Worm (Caenorhabditis elegans) whole organism, mixed stage, embryonic: ENCODE data around the gene pals-38.

Experiments
- M03D4.4 ChIP-seq: sonication (generic microtip); optimal IDR thresholded peaks from 2 replicates; lab custom pipeline; 2017; ENCODE audit warnings: mild to moderate bottlenecking, missing genetic modification characterization, missing compliant biosample characterization
- bed-3 ChIP-seq: fragments of 200-800 bp; sonication (Bioruptor generic); optimal IDR thresholded peaks from 3 replicates; lab custom pipeline; 2018; ENCODE audit warnings: mild to moderate bottlenecking, missing genetic modification characterization, moderate library complexity, missing compliant biosample characterization
- blmp-1 ChIP-seq: fragments of 150-350 bp; optimal IDR thresholded peaks from 2 replicates; lab custom pipeline; 2014; ENCODE audit warnings: missing biosample characterization, missing genetic modification characterization
- ceh-39 ChIP-seq: fragments of 150-350 bp; optimal IDR thresholded peaks from 2 replicates; lab custom pipeline; 2014; ENCODE audit warnings: missing biosample characterization, missing genetic modification characterization
- ceh-43 ChIP-seq: fragments of 200-800 bp; sonication (Bioruptor generic); optimal IDR thresholded peaks from 2 replicates; lab custom pipeline; 2018; ENCODE audit warnings: mild to moderate bottlenecking, missing genetic modification characterization, moderate library complexity, missing compliant biosample characterization
- ceh-83 ChIP-seq: fragments of 200-800 bp; sonication (Bioruptor generic); optimal IDR thresholded peaks from 2 replicates; lab custom pipeline; 2018; ENCODE audit warnings: mild to moderate bottlenecking, missing genetic modification characterization, missing compliant biosample characterization
- ces-1 ChIP-seq: fragments of 150-350 bp; optimal IDR thresholded peaks from 2 replicates; lab custom pipeline; 2014; ENCODE audit warnings: missing biosample characterization, missing genetic modification reagents, missing genetic modification characterization
- cnd-1 ChIP-seq: fragments of 200-800 bp; sonication (Bioruptor generic); optimal IDR thresholded peaks from 2 replicates; lab custom pipeline; 2018; ENCODE audit warnings: mild to moderate bottlenecking, missing genetic modification characterization, missing compliant biosample characterization
- drap-1 ChIP-seq: fragments of 200-800 bp; sonication (Bioruptor generic); optimal IDR thresholded peaks from 3 replicates; lab custom pipeline; 2018; ENCODE audit warnings: mild to moderate bottlenecking, missing genetic modification characterization, missing compliant biosample characterization
- elt-1 ChIP-seq: sonication (generic microtip); optimal IDR thresholded peaks from 2 replicates; lab custom pipeline; 2017; ENCODE audit warnings: missing genetic modification characterization, mild to moderate bottlenecking, missing compliant biosample characterization, antibody characterized with exemption, moderate library complexity, borderline replicate concordance; ENCODE audit not compliant: insufficient read depth
- elt-3 ChIP-seq: fragments of 150-350 bp; optimal IDR thresholded peaks from 2 replicates; lab custom pipeline; 2014; ENCODE audit warnings: missing biosample characterization, missing genetic modification characterization
- flh-1 ChIP-seq: fragments of 200-800 bp; sonication (Bioruptor generic); optimal IDR thresholded peaks from 2 replicates; lab custom pipeline; 2018; ENCODE audit warnings: mild to moderate bottlenecking, missing genetic modification characterization, moderate library complexity, missing compliant biosample characterization
- hlh-1 ChIP-seq: fragments of 150-350 bp; optimal IDR thresholded peaks from 2 replicates; lab custom pipeline; 2014; ENCODE audit warnings: missing biosample characterization, missing genetic modification reagents, missing genetic modification characterization
- lin-13 ChIP-seq: fragments of 150-350 bp; optimal IDR thresholded peaks from 2 replicates; lab custom pipeline; 2014; ENCODE audit warnings: missing biosample characterization, missing genetic modification characterization
- lin-32 ChIP-seq: fragments of 200-800 bp; sonication (Bioruptor generic); optimal IDR thresholded peaks from 2 replicates; lab custom pipeline; 2018; ENCODE audit warnings: mild to moderate bottlenecking, missing genetic modification characterization, missing compliant biosample characterization
- lsy-2 ChIP-seq: fragments of 150-350 bp; optimal IDR thresholded peaks from 2 replicates; lab custom pipeline; 2014; ENCODE audit warnings: missing biosample characterization, missing genetic modification characterization
- mab-5 ChIP-seq: fragments of 150-350 bp; optimal IDR thresholded peaks from 2 replicates; lab custom pipeline; 2014; ENCODE audit warnings: missing biosample characterization, missing genetic modification characterization
- mls-2 ChIP-seq: sonication (generic microtip); optimal IDR thresholded peaks from 2 replicates; lab custom pipeline; 2016; ENCODE audit warnings: mild to moderate bottlenecking, missing genetic modification characterization, moderate library complexity, missing compliant biosample characterization
- nhr-2 ChIP-seq: fragments of 150-350 bp; optimal IDR thresholded peaks from 2 replicates; lab custom pipeline; 2014; ENCODE audit warnings: missing biosample characterization, missing genetic modification characterization
- nhr-237 ChIP-seq: fragments of 150-350 bp; optimal IDR thresholded peaks from 2 replicates; lab custom pipeline; 2014; ENCODE audit warnings: missing biosample characterization, missing genetic modification characterization
- nhr-28 ChIP-seq: fragments of 150-350 bp; optimal IDR thresholded peaks from 2 replicates; lab custom pipeline; 2014; ENCODE audit warnings: missing biosample characterization, missing genetic modification characterization
- nhr-76 ChIP-seq: sonication (generic microtip); optimal IDR thresholded peaks from 2 replicates; lab custom pipeline; 2017; ENCODE audit warnings: missing biosample characterization, missing genetic modification characterization
- pha-4 ChIP-seq: fragments of 150-350 bp; optimal IDR thresholded peaks from 2 replicates; lab custom pipeline; 2018; ENCODE audit warnings: missing biosample characterization, missing genetic modification reagents, missing genetic modification characterization
- snpc-4 ChIP-seq: fragments of 150-350 bp; optimal IDR thresholded peaks from 2 replicates; lab custom pipeline; 2014; ENCODE audit warnings: missing biosample characterization, missing genetic modification characterization
- sptf-1 ChIP-seq: sonication (generic microtip); optimal IDR thresholded peaks from 2 replicates; lab custom pipeline; 2017; ENCODE audit warnings: mild to moderate bottlenecking, missing genetic modification characterization, moderate library complexity, missing compliant biosample characterization
- unc-120 ChIP-seq: sonication (generic microtip); optimal IDR thresholded peaks from 2 replicates; lab custom pipeline; 2017; ENCODE audit warnings: missing genetic modification characterization, missing compliant biosample characterization; ENCODE audit not compliant: poor library complexity, severe bottlenecking
- unc-39 ChIP-seq: fragments of 150-350 bp; optimal IDR thresholded peaks from 2 replicates; lab custom pipeline; 2014; ENCODE audit warnings: missing biosample characterization, missing genetic modification characterization
- unc-62 ChIP-seq: fragments of 150-350 bp; optimal IDR thresholded peaks from 2 replicates; lab custom pipeline; 2014; ENCODE audit warnings: missing biosample characterization, missing genetic modification reagents, missing genetic modification characterization
- zip-8 ChIP-seq: fragments of 150-350 bp; optimal IDR thresholded peaks from 2 replicates; lab custom pipeline; 2014; ENCODE audit warnings: missing biosample characterization, missing genetic modification characterization

The pals-38 gene

ce11 chrV:12414362-12414761, 32.4 kb downstream of the pals-38 start:
- TF ChIP-seq bed-3 (GFP tag; lab: Kevin White, UChicago) (no peak), drap-1 (GFP tag; lab: Kevin White, UChicago) (no peak), ceh-39 (tag; lab: Kevin White, UChicago) (no peak), hlh-1 (no peak)

- TF ChIP-seq ces-1 (GFP tag; lab: Kevin White, UChicago) (peak; percentile 22), nhr-28 (tag; lab: Kevin White, UChicago) (no peak)
Measured at ce11 chrV:12413651-12414114, 33.1 kb downstream of the pals-38 start, which contains the start of gene cdr-6. Gene cdr-6, minus strand, starts transcription at chrV:12413701.

ce11 chrV:12412321-12412720, 34.5 kb downstream of the pals-38 start:
- TF ChIP-seq elt-3 (tag; lab: Kevin White, UChicago): no peak
- TF ChIP-seq snpc-4 (tag; lab: Kevin White, UChicago): no peak
- TF ChIP-seq hlh-1: no peak
- no peak for TF ChIP-seq pha-4 (tag; lab: Kevin White, UChicago)
- TF ChIP-seq cnd-1 (tag; lab: Kevin White, UChicago): no peak
- TF ChIP-seq drap-1 (GFP tag; lab: Kevin White, UChicago): no peak
- no peak for TF ChIP-seq nhr-237 (tag; lab: Kevin White, UChicago)
- no peak for TF ChIP-seq nhr-28 (tag; lab: Kevin White, UChicago)
- TF ChIP-seq blmp-1: no peak
- TF ChIP-seq unc-62 (GFP tag; lab: Kevin White, UChicago): no peak
- TF ChIP-seq unc-120: no peak
- no peak for TF ChIP-seq ces-1 (GFP tag; lab: Kevin White, UChicago)
- no peak for TF ChIP-seq lin-32 (GFP tag; lab: Kevin White, UChicago)
- TF ChIP-seq ceh-83 (GFP tag; lab: Kevin White, UChicago): no peak
- TF ChIP-seq, all 35 proteins: peak for 0

ce11 chrV:12411909-12412308, 34.9 kb downstream of the pals-38 start, which contains the start of gene cdr-7:
Gene cdr-7, minus strand, starts transcription at chrV:12412113.
- TF ChIP-seq flh-1 (GFP tag; lab: Kevin White, UChicago) (no peak), sptf-1 (no peak), blmp-1 (no peak), elt-1 (tag; lab: Kevin White, UChicago) (peak; percentile 12), nhr-76 (tag; lab: Kevin White, UChicago) (no peak), cnd-1 (tag; lab: Kevin White, UChicago) (no peak), M03D4.4 (tag; lab: Kevin White, UChicago) (no peak)

ce11 chrV:12410416-12411001, 36.3 kb downstream of the pals-38 start, which contains the start of gene hrg-2:
Gene hrg-2, minus strand, starts transcription at chrV:12410513.
- no peak for TF ChIP-seq ceh-39 (tag; lab: Kevin White, UChicago)
- TF ChIP-seq lin-13 (tag; lab: Kevin White, UChicago): no peak
- no peak for TF ChIP-seq mls-2 (tag; lab: Kevin White, UChicago)
- no peak for TF ChIP-seq nhr-28 (tag; lab: Kevin White, UChicago)
- TF ChIP-seq sptf-1: no peak
- no peak for TF ChIP-seq lsy-2 (tag; lab: Kevin White, UChicago)
- TF ChIP-seq ceh-83 (GFP tag; lab: Kevin White, UChicago): no peak
- TF ChIP-seq pha-4 (tag; lab: Kevin White, UChicago): no peak
- TF ChIP-seq, all 35 proteins: peak for 0

ce11 chrV:12408996-12409395, 37.8 kb downstream of the pals-38 start:
- no peak for TF ChIP-seq elt-3 (tag; lab: Kevin White, UChicago)
- TF ChIP-seq ceh-83 (GFP tag; lab: Kevin White, UChicago): no peak
- TF ChIP-seq mab-5 (tag; lab: Kevin White, UChicago): no peak
- no peak for TF ChIP-seq zip-8 (tag; lab: Kevin White, UChicago)
- no peak for TF ChIP-seq unc-39 (tag; lab: Kevin White, UChicago)

- no peak for TF ChIP-seq nhr-2 (tag; lab: Kevin White, UChicago)
- no peak for TF ChIP-seq snpc-4 (tag; lab: Kevin White, UChicago)
- no peak for TF ChIP-seq zip-8 (tag; lab: Kevin White, UChicago)
- TF ChIP-seq pha-4 (tag; lab: Kevin White, UChicago): no peak
- TF ChIP-seq nhr-28 (tag; lab: Kevin White, UChicago): no peak
- TF ChIP-seq ceh-43 (GFP tag; lab: Kevin White, UChicago): no peak
- no peak for TF ChIP-seq bed-3 (GFP tag; lab: Kevin White, UChicago)
- TF ChIP-seq lin-32 (GFP tag; lab: Kevin White, UChicago): no peak
- TF ChIP-seq lin-13 (tag; lab: Kevin White, UChicago): no peak
- no peak for TF ChIP-seq nhr-237 (tag; lab: Kevin White, UChicago)
- TF ChIP-seq cnd-1 (tag; lab: Kevin White, UChicago): no peak
- TF ChIP-seq ceh-83 (GFP tag; lab: Kevin White, UChicago): no peak
- TF ChIP-seq, all 35 proteins: peak for 0
Measured at ce11 chrV:12408525-12408924, 38.3 kb downstream of the pals-38 start, which contains the start of gene cdr-4. Gene cdr-4, minus strand, starts transcription at chrV:12408625.
